Worm (Caenorhabditis elegans): Measurements from ENCODE around the gene ZK792.12.

DNA sequence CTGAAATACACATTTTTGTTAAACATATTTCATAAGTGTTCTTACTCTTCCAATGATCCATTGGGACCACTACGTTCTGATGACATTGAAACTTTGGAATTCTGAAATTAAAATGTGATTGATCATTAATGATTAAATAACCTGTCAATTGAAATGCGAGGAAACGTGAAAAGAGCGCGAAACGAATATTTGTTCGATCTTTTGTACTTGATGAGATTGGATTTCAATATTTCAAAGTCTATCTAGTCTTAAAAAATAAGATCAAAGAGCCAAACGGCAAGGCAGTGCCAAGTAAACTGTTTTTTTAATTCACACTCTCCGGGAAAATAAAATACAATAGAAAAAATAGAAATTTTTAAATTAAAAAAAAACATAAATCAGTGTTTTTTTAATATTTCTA is 11.7 kb upstream of the ZK792.12 start, which contains the start of gene ZK792.4:
- TF ChIP-seq cog-1 (tag; optimal IDR thresholded peaks at IDR 0.05) (no peak), flt-1 (GFP tag; IDR thresholded peaks at IDR 0.05) (no peak), ref-1 (GFP tag; conservative IDR thresholded peaks at IDR 0.05) (no peak), tab-1 (GFP tag; IDR thresholded peaks at IDR 0.05) (no peak), ztf-29 (GFP tag; IDR thresholded peaks at IDR 0.05) (no peak), med-1 (GFP tag; optimal IDR thresholded peaks at IDR 0.05; ENCODE audit: insufficient read depth) (no peak), T22C8.4 (GFP tag; IDR thresholded peaks at IDR 0.05) (no peak)
